Fruit fly (Drosophila melanogaster) whole organism, embryonic: ENCODE results near the gene CG3091.

ENCODE experiments used
- Adf1 ChIP-seq: fragments of 200-800 bp; sonication (Bioruptor generic); IDR thresholded peaks from 2 replicates; pipeline ENCODE4 v1.3.6; 2022; ENCODE audit warnings: missing biosample characterization, missing genetic modification characterization
- CG10267 ChIP-seq: fragments of 200-800 bp; sonication (Bioruptor generic); optimal IDR thresholded peaks from 2 replicates; lab custom pipeline; 2018; ENCODE audit warnings: missing biosample characterization, mild to moderate bottlenecking, missing genetic modification characterization, moderate library complexity
- CG10543 ChIP-seq: fragments of 200-800 bp; sonication (Bioruptor generic); optimal IDR thresholded peaks from 3 replicates; lab custom pipeline; 2017; ENCODE audit warnings: missing biosample characterization, mild to moderate bottlenecking, missing genetic modification characterization, moderate library complexity
- CG13894 ChIP-seq: fragments of 200-800 bp; sonication (Bioruptor generic); optimal IDR thresholded peaks from 3 replicates; lab custom pipeline; 2018; ENCODE audit warnings: missing biosample characterization, mild to moderate bottlenecking, missing genetic modification characterization, moderate library complexity
- CG15011 ChIP-seq: fragments of 200-800 bp; sonication (Bioruptor generic); optimal IDR thresholded peaks from 3 replicates; lab custom pipeline; 2018; ENCODE audit warnings: missing biosample characterization, mild to moderate bottlenecking, missing genetic modification characterization
- CG15696 ChIP-seq: fragments of 200-800 bp; sonication (Bioruptor generic); optimal IDR thresholded peaks from 2 replicates; lab custom pipeline; 2019; ENCODE audit warnings: missing biosample characterization, mild to moderate bottlenecking, missing genetic modification characterization, moderate library complexity
- CG1602 ChIP-seq: fragments of 200-800 bp; sonication (Bioruptor generic); optimal IDR thresholded peaks from 3 replicates; lab custom pipeline; 2016; ENCODE audit warnings: missing biosample characterization, missing genetic modification characterization
- CG17328 ChIP-seq: fragments of 200-800 bp; sonication (Bioruptor generic); IDR thresholded peaks from 2 replicates; pipeline ENCODE4 v1.3.6; 2022; ENCODE audit warnings: missing biosample characterization, missing genetic modification characterization
- CG17361 ChIP-seq: fragments of 200-800 bp; sonication (Bioruptor generic); IDR thresholded peaks from 3 replicates; pipeline ENCODE4 v1.3.6; 2022; ENCODE audit warnings: missing biosample characterization, missing genetic modification characterization
- CG17802 ChIP-seq: fragments of 200-800 bp; sonication (Bioruptor generic); optimal IDR thresholded peaks from 2 replicates; lab custom pipeline; 2018; ENCODE audit warnings: missing biosample characterization, mild to moderate bottlenecking, missing genetic modification characterization, moderate library complexity
- CG18262 ChIP-seq: fragments of 200-800 bp; optimal IDR thresholded peaks from 3 replicates; lab custom pipeline; 2019; ENCODE audit warnings: missing biosample characterization, mild to moderate bottlenecking, missing genetic modification characterization, moderate library complexity
- CG2199 ChIP-seq: fragments of 200-800 bp; sonication (Bioruptor generic); IDR thresholded peaks from 3 replicates; pipeline ENCODE4 v1.3.6; 2022; ENCODE audit warnings: missing biosample characterization, missing genetic modification characterization
- CG31365 ChIP-seq: fragments of 200-800 bp; sonication (Bioruptor generic); optimal IDR thresholded peaks from 2 replicates; lab custom pipeline; 2018; ENCODE audit warnings: missing biosample characterization, mild to moderate bottlenecking, missing genetic modification characterization
- CG6683 ChIP-seq: fragments of 200-800 bp; sonication (Bioruptor generic); optimal IDR thresholded peaks from 2 replicates; lab custom pipeline; 2017; ENCODE audit warnings: missing biosample characterization, mild to moderate bottlenecking, missing genetic modification characterization, missing genetic modification reagents
- CG8388 ChIP-seq: fragments of 200-800 bp; sonication (Bioruptor generic); optimal IDR thresholded peaks from 2 replicates; lab custom pipeline; 2019; ENCODE audit warnings: missing biosample characterization, mild to moderate bottlenecking, missing genetic modification characterization, moderate library complexity
- Camta ChIP-seq: fragments of 200-800 bp; sonication (Bioruptor generic); optimal IDR thresholded peaks from 2 replicates; lab custom pipeline; 2016; ENCODE audit warnings: missing biosample characterization, missing genetic modification characterization
- Eip74EF ChIP-seq, 2 experiments: fragments of 200-800 bp in 1 of 2; fragments of >200 bp in 1 of 2; sonication (Bioruptor generic) in 1 of 2; optimal IDR thresholded peaks; 2 replicates each; lab custom pipeline; 2017 to 2019; ENCODE audit warnings: missing biosample characterization in 2 of 2, missing genetic modification characterization in 2 of 2, mild to moderate bottlenecking in 1 of 2, moderate library complexity in 1 of 2
- Gsc ChIP-seq: fragments of 200-800 bp; sonication (Bioruptor generic); IDR thresholded peaks from 2 replicates; pipeline ENCODE4 v1.3.6; 2022; ENCODE audit warnings: missing biosample characterization, missing genetic modification characterization
- HLH4C ChIP-seq: fragments of 200-800 bp; sonication (Bioruptor generic); IDR thresholded peaks from 3 replicates; pipeline ENCODE4 v1.3.6; 2022; ENCODE audit warnings: missing biosample characterization, missing genetic modification characterization; ENCODE audit not compliant: partially characterized antibody
- HLHmδ ChIP-seq: fragments of 200-800 bp; sonication (Bioruptor generic); optimal IDR thresholded peaks from 2 replicates; lab custom pipeline; 2018; ENCODE audit warnings: missing biosample characterization, mild to moderate bottlenecking, missing genetic modification characterization, moderate library complexity
- Hmr ChIP-seq: fragments of 200-800 bp; sonication (Bioruptor generic); optimal IDR thresholded peaks from 3 replicates; lab custom pipeline; 2017; ENCODE audit warnings: mild to moderate bottlenecking, missing biosample characterization, missing genetic modification reagents, missing genetic modification characterization
- Jarid2 ChIP-seq: fragments of 200-800 bp; sonication (Bioruptor generic); optimal IDR thresholded peaks from 3 replicates; lab custom pipeline; 2017; ENCODE audit warnings: mild to moderate bottlenecking, missing biosample characterization, missing genetic modification reagents, missing genetic modification characterization
- Max ChIP-seq: fragments of 200-800 bp; sonication (Bioruptor generic); optimal IDR thresholded peaks from 2 replicates; lab custom pipeline; 2016; ENCODE audit warnings: missing biosample characterization, mild to moderate bottlenecking, missing genetic modification characterization
- Myb ChIP-seq: fragments of 200-800 bp; sonication (Bioruptor generic); optimal IDR thresholded peaks from 2 replicates; lab custom pipeline; 2016; ENCODE audit warnings: missing biosample characterization, missing genetic modification characterization
- NC2α ChIP-seq: fragments of 200-800 bp; sonication (Bioruptor generic); optimal IDR thresholded peaks from 2 replicates; lab custom pipeline; 2016; ENCODE audit warnings: missing biosample characterization, missing genetic modification characterization
- Ravus ChIP-seq: fragments of 200-800 bp; sonication (Bioruptor generic); IDR thresholded peaks from 2 replicates; pipeline ENCODE4 v1.3.6; 2022; ENCODE audit warnings: missing biosample characterization, missing genetic modification characterization
- Rfx ChIP-seq: fragments of 200-800 bp; sonication (Bioruptor generic); IDR thresholded peaks from 2 replicates; pipeline ENCODE4 v1.3.6; 2022; ENCODE audit warnings: missing biosample characterization, missing genetic modification characterization
- Sry-δ ChIP-seq: fragments of 200-800 bp; sonication (Bioruptor generic); optimal IDR thresholded peaks from 2 replicates; lab custom pipeline; 2016; ENCODE audit warnings: missing biosample characterization, missing genetic modification characterization
- Trl ChIP-seq, 3 experiments: fragments of >200 bp in 2 of 3; fragments of 200-800 bp in 1 of 3; sonication (Bioruptor generic) in 1 of 3; optimal IDR thresholded peaks; 2 replicates in 1 of 3; 3 replicates in 2 of 3; lab custom pipeline; 2016 to 2017; ENCODE audit warnings: missing biosample characterization in 1 of 3, missing genetic modification characterization in 1 of 3
- YL-1 ChIP-seq: fragments of 200-800 bp; sonication (Bioruptor generic); optimal IDR thresholded peaks from 3 replicates; lab custom pipeline; 2017; ENCODE audit warnings: missing biosample characterization, mild to moderate bottlenecking, missing genetic modification characterization
- ac ChIP-seq: fragments of 200-800 bp; sonication (Bioruptor generic); optimal IDR thresholded peaks from 3 replicates; lab custom pipeline; 2017; ENCODE audit warnings: missing biosample characterization, mild to moderate bottlenecking, missing genetic modification characterization
- ara ChIP-seq: fragments of 200-800 bp; sonication (Bioruptor generic); IDR thresholded peaks from 2 replicates; pipeline ENCODE4 v1.3.6; 2022; ENCODE audit warnings: missing biosample characterization, missing genetic modification characterization
- ase ChIP-seq: fragments of 200-800 bp; sonication (Bioruptor generic); IDR thresholded peaks from 3 replicates; pipeline ENCODE4 v1.3.6; 2022; ENCODE audit warnings: missing biosample characterization, missing genetic modification characterization
- bowl ChIP-seq: fragments of 200-800 bp; sonication (Bioruptor generic); IDR thresholded peaks from 2 replicates; pipeline ENCODE4 v1.3.6; 2022; ENCODE audit warnings: missing biosample characterization, missing genetic modification characterization
- cg ChIP-seq: fragments of 200-800 bp; sonication (Bioruptor generic); optimal IDR thresholded peaks from 3 replicates; lab custom pipeline; 2019; ENCODE audit warnings: missing biosample characterization, mild to moderate bottlenecking, missing genetic modification characterization, moderate library complexity
- dan ChIP-seq: fragments of 200-800 bp; sonication (Bioruptor generic); IDR thresholded peaks from 2 replicates; pipeline ENCODE4 v1.3.6; 2022; ENCODE audit warnings: missing biosample characterization, missing genetic modification characterization
- dpn ChIP-seq, 2 experiments: fragments of 200-800 bp; sonication (Bioruptor generic); optimal IDR thresholded peaks; 3 replicates each; lab custom pipeline; 2016; ENCODE audit warnings: missing biosample characterization in 2 of 2, missing genetic modification characterization in 2 of 2
- ems ChIP-seq: fragments of 200-800 bp; sonication (Bioruptor generic); optimal IDR thresholded peaks from 3 replicates; lab custom pipeline; 2016; ENCODE audit warnings: missing biosample characterization, missing genetic modification characterization
- grn ChIP-seq: fragments of 200-800 bp; sonication (Bioruptor generic); optimal IDR thresholded peaks from 3 replicates; lab custom pipeline; 2017; ENCODE audit warnings: missing biosample characterization, missing genetic modification characterization
- gro ChIP-seq: fragments of 200-800 bp; sonication (Bioruptor generic); optimal IDR thresholded peaks from 2 replicates; lab custom pipeline; 2016; ENCODE audit warnings: missing biosample characterization, missing genetic modification characterization
- ham ChIP-seq: fragments of 200-800 bp; sonication (Bioruptor generic); IDR thresholded peaks from 2 replicates; pipeline ENCODE4 v1.3.6; 2022; ENCODE audit warnings: missing biosample characterization, missing genetic modification characterization
- kah ChIP-seq: fragments of 200-800 bp; sonication (Bioruptor generic); optimal IDR thresholded peaks from 2 replicates; lab custom pipeline; 2018; ENCODE audit warnings: missing biosample characterization, mild to moderate bottlenecking, missing genetic modification characterization
- kni ChIP-seq: fragments of 200-800 bp; sonication (Bioruptor generic); optimal IDR thresholded peaks from 3 replicates; lab custom pipeline; 2017; ENCODE audit warnings: mild to moderate bottlenecking, missing biosample characterization, missing genetic modification reagents, missing genetic modification characterization
- ranshi ChIP-seq: fragments of 200-800 bp; sonication (Bioruptor generic); IDR thresholded peaks from 2 replicates; pipeline ENCODE4 v1.3.6; 2022; ENCODE audit warnings: missing biosample characterization, missing genetic modification characterization
- sc ChIP-seq, 3 experiments: fragments of >200 bp in 2 of 3; fragments of 200-800 bp in 1 of 3; sonication (Bioruptor generic) in 1 of 3; optimal IDR thresholded peaks; 2 replicates in 2 of 3; 3 replicates in 1 of 3; lab custom pipeline; 2017; ENCODE audit warnings: mild to moderate bottlenecking in 1 of 3, missing biosample characterization in 1 of 3, missing genetic modification characterization in 1 of 3, missing genetic modification reagents in 1 of 3
- sens ChIP-seq: fragments of 200-800 bp; sonication (Bioruptor generic); peaks from one replicate; lab custom pipeline; 2016; ENCODE audit warnings: missing biosample characterization, missing genetic modification characterization
- sob ChIP-seq: fragments of 200-800 bp; sonication (Bioruptor generic); IDR thresholded peaks from 2 replicates; pipeline ENCODE4 v1.3.6; 2022; ENCODE audit warnings: missing biosample characterization, missing genetic modification characterization
- unc-4 ChIP-seq: fragments of 200-800 bp; sonication (Bioruptor generic); IDR thresholded peaks from 2 replicates; pipeline ENCODE4 v1.3.6; 2022; ENCODE audit warnings: missing biosample characterization, missing genetic modification characterization; ENCODE audit not compliant: partially characterized antibody

CG3091 gene

dm6 chrX:2293294-2293988, 39.4 kb upstream of the CG3091 start, which contains the start of gene CG2865 (continued):
- peak; percentile 94 for TF ChIP-seq CG15011 (GFP tag; lab: Kevin White, UChicago)
- peak; percentile 97 for TF ChIP-seq Hmr
- TF ChIP-seq cg (GFP tag; lab: Kevin White, UChicago), result peak; percentile 81
- peak; percentile 91 for TF ChIP-seq Max
- peak; percentile 66 for TF ChIP-seq grn
- TF ChIP-seq CG13894 (tag; lab: Kevin White, UChicago), result peak; percentile 96
- peak; percentile 91 for TF ChIP-seq CG10267 (tag; lab: Kevin White, UChicago)
- TF ChIP-seq ara (GFP tag; lab: Robert Waterston, UW), result peak; percentile 84
- TF ChIP-seq CG31365 (tag; lab: Kevin White, UChicago), result peak; percentile 86
- TF ChIP-seq ham (GFP tag; lab: Robert Waterston, UW), result 0 out of 2 replicates have a peak, but pooled peaks have one; percentile 34
- TF ChIP-seq gro (GFP tag; lab: Kevin White, UChicago), result peak; percentile 94
- TF ChIP-seq sob (GFP tag; lab: Robert Waterston, UW), result peak; percentile 89
- TF ChIP-seq CG8388 (GFP tag; lab: Kevin White, UChicago), result peak; percentile 91
- TF ChIP-seq HLH4C (GFP tag; lab: Robert Waterston, UW), result no peak
- peak; percentile 77 for TF ChIP-seq ac (GFP tag; lab: Kevin White, UChicago)
- TF ChIP-seq CG15696 (tag; lab: Kevin White, UChicago), result peak; percentile 93
- peak; percentile 62 for TF ChIP-seq Ravus (GFP tag; lab: Robert Waterston, UW)
- TF ChIP-seq kah, result peak; percentile 89
- TF ChIP-seq Adf1 (GFP tag; lab: Robert Waterston, UW), result peak; percentile 98
- TF ChIP-seq bowl (GFP tag; lab: Robert Waterston, UW), result peak; percentile 53; the same call in 1 of the 2 replicates
- peak; percentile 77 for TF ChIP-seq ranshi (GFP tag; lab: Robert Waterston, UW)
- TF ChIP-seq Myb, result peak; percentile 82
- TF ChIP-seq Sry-δ (GFP tag; lab: Kevin White, UChicago), result peak; percentile 52
- peak in 1 of 2 experiments; percentile 96 for TF ChIP-seq Eip74EF (GFP tag; optimal IDR thresholded peaks at IDR 0.05; lab: Kevin White, UChicago)
- peak; percentile 77 for TF ChIP-seq ems (GFP tag; lab: Kevin White, UChicago)
- peak; percentile 57 for TF ChIP-seq CG17802 (tag; lab: Kevin White, UChicago)
- peak; percentile 97 for TF ChIP-seq kni (GFP tag; lab: Kevin White, UChicago)
- TF ChIP-seq ase (GFP tag; lab: Robert Waterston, UW), result peak; percentile 79
- TF ChIP-seq Rfx, result peak; percentile 89
- peak; percentile 85 for TF ChIP-seq YL-1 (GFP tag; lab: Kevin White, UChicago)
- peak; percentile 66 for TF ChIP-seq CG17328 (GFP tag; lab: Robert Waterston, UW)
- peak; percentile 91 for TF ChIP-seq Trl (optimal IDR thresholded peaks at IDR 0.05; lab: Kevin White, UChicago)
- TF ChIP-seq Trl (GFP tag; optimal IDR thresholded peaks at IDR 0.05; lab: Kevin White, UChicago), result peak; percentile 91
- no peak for TF ChIP-seq sc (optimal IDR thresholded peaks at IDR 0.05; lab: Kevin White, UChicago)
- TF ChIP-seq sc (GFP tag; optimal IDR thresholded peaks at IDR 0.05; lab: Kevin White, UChicago), result peak; percentile 87
- TF ChIP-seq unc-4, result peak; percentile 45; the same call in 1 of the 2 replicates
- peak; percentile 92 to 94 for TF ChIP-seq dpn (GFP tag; optimal IDR thresholded peaks at IDR 0.05; lab: Kevin White, UChicago)
- TF ChIP-seq HLHmδ, result peak; percentile 53
- peak; percentile 98 for TF ChIP-seq CG10543 (GFP tag; lab: Kevin White, UChicago)
- no peak for TF ChIP-seq Gsc (GFP tag; lab: Robert Waterston, UW)
- 0 out of 3 replicates have a peak, but pooled peaks have one; percentile 35 for TF ChIP-seq CG2199 (GFP tag; lab: Robert Waterston, UW)
- TF ChIP-seq Camta (GFP tag; lab: Kevin White, UChicago), result peak; percentile 92
- peak; percentile 87 for TF ChIP-seq CG1602 (GFP tag; lab: Kevin White, UChicago)
- TF ChIP-seq CG17361 (GFP tag; lab: Robert Waterston, UW), result peak; percentile 96
- TF ChIP-seq sens (GFP tag; lab: Kevin White, UChicago), result peak; percentile 99
- TF ChIP-seq NC2α (GFP tag; lab: Kevin White, UChicago), result peak; percentile 72
- no peak; the same call in 1 of the 2 replicates for TF ChIP-seq dan (GFP tag; lab: Robert Waterston, UW)
- TF ChIP-seq CG6683 (GFP tag; lab: Kevin White, UChicago), result peak; percentile 92
- TF ChIP-seq CG18262, result peak; percentile 95
- TF ChIP-seq Jarid2, result peak; percentile 93
